Fruit fly (Drosophila melanogaster) whole organism, pupa: ENCODE data around the gene CG33640.

ENCODE experiments used
- CG12605 ChIP-seq: fragments of 200-800 bp; sonication (Bioruptor generic); IDR thresholded peaks from 2 replicates; pipeline ENCODE4 v1.3.6; 2022; ENCODE audit warnings: missing biosample characterization, missing genetic modification characterization
- CG15710 ChIP-seq: fragments of 200-800 bp; sonication (Bioruptor generic); optimal IDR thresholded peaks from 2 replicates; lab custom pipeline; 2018; ENCODE audit warnings: missing biosample characterization, mild to moderate bottlenecking, missing genetic modification characterization, moderate library complexity
- CG17806 ChIP-seq: fragments of 200-800 bp; sonication (Bioruptor generic); optimal IDR thresholded peaks from 2 replicates; lab custom pipeline; 2018; ENCODE audit warnings: missing biosample characterization, mild to moderate bottlenecking, missing genetic modification characterization, moderate library complexity
- CG34367 ChIP-seq: fragments of 200-800 bp; sonication (Bioruptor generic); optimal IDR thresholded peaks from 2 replicates; lab custom pipeline; 2018; ENCODE audit warnings: missing biosample characterization, mild to moderate bottlenecking, missing genetic modification characterization
- CG4496 ChIP-seq: fragments of 200-800 bp; sonication (Bioruptor generic); IDR thresholded peaks from 3 replicates; pipeline ENCODE4 v1.3.6; 2022; ENCODE audit warnings: missing biosample characterization, missing genetic modification characterization
- CG8159 ChIP-seq: fragments of 200-800 bp; sonication (Bioruptor generic); optimal IDR thresholded peaks from 3 replicates; lab custom pipeline; 2018; ENCODE audit warnings: missing biosample characterization, mild to moderate bottlenecking, missing genetic modification characterization, moderate library complexity
- EcR ChIP-seq: fragments of 200-800 bp; sonication (Bioruptor generic); optimal IDR thresholded peaks from 3 replicates; lab custom pipeline; 2019; ENCODE audit warnings: missing biosample characterization, missing genetic modification characterization, mild to moderate bottlenecking, moderate library complexity, missing genetic modification reagents
- Ets98B ChIP-seq: fragments of 200-800 bp; sonication (Bioruptor generic); IDR thresholded peaks from 2 replicates; pipeline ENCODE4 v1.3.6; 2022; ENCODE audit warnings: missing biosample characterization, missing genetic modification characterization
- Pif1A ChIP-seq: fragments of 200-800 bp; sonication (Bioruptor generic); optimal IDR thresholded peaks from 3 replicates; lab custom pipeline; 2016; ENCODE audit warnings: missing biosample characterization, missing genetic modification characterization
- Pif1B ChIP-seq: fragments of 200-800 bp; sonication (Bioruptor generic); optimal IDR thresholded peaks from 3 replicates; lab custom pipeline; 2016; ENCODE audit warnings: missing biosample characterization, missing genetic modification characterization
- Snoo ChIP-seq: fragments of 200-800 bp; sonication (Bioruptor generic); optimal IDR thresholded peaks from 3 replicates; lab custom pipeline; 2017; ENCODE audit warnings: missing biosample characterization, mild to moderate bottlenecking, missing genetic modification characterization, inconsistent platforms
- fd96Ca ChIP-seq: fragments of 200-800 bp; sonication (Bioruptor generic); IDR thresholded peaks from 3 replicates; pipeline ENCODE4 v1.3.6; 2022; ENCODE audit warnings: missing biosample characterization, missing genetic modification characterization
- gl ChIP-seq: fragments of 200-800 bp; sonication (Bioruptor generic); optimal IDR thresholded peaks from 2 replicates; lab custom pipeline; 2018; ENCODE audit warnings: missing biosample characterization, mild to moderate bottlenecking, missing genetic modification characterization

DNA sequence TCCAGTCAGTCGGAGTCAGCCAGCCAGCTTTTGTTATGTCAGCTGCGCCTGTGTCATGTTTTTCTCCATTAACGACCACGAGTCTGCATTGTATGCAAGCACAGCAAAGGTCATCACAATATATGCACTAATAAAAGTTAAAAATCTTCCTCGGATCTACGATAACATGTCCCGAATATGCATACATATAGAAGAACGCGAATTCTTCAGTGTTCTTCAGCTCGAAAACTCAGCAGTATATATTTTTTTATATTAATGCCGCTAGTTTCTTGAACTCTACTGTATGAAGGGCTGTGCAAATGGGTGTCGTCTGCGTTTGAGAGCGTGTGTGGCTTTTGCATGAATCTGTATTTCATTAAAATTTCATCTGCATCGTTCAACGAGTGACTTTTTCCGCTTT, 45.4 kb upstream of the CG33640 start:
- TF ChIP-seq Pif1A (peak; percentile 62), Pif1B (GFP tag; lab: Kevin White, UChicago) (no peak), CG4496 (no peak), CG34367 (peak; percentile 30), CG17806 (tag; lab: Kevin White, UChicago) (no peak), CG8159 (tag; lab: Kevin White, UChicago) (peak; percentile 40), gl (tag; lab: Kevin White, UChicago) (no peak), CG15710 (tag; lab: Kevin White, UChicago) (peak; percentile 73), EcR (GFP tag; lab: Kevin White, UChicago) (no peak), fd96Ca (no peak), CG12605 (GFP tag; lab: Robert Waterston, UW) (no peak), Ets98B (GFP tag; lab: Robert Waterston, UW) (no peak), Snoo (no peak)
